Worm (Caenorhabditis elegans) whole organism, L3 larva: Measurements from ENCODE around the gene tim-1.

ENCODE experiments used
- R02D3.7 ChIP-seq: fragments of 150-350 bp; optimal IDR thresholded peaks from 2 replicates; lab custom pipeline; 2014; ENCODE audit warnings: missing biosample characterization, missing genetic modification characterization
- ama-1 ChIP-seq: fragments of 150-350 bp; optimal IDR thresholded peaks from 2 replicates; lab custom pipeline; 2018
- daf-12 ChIP-seq: fragments of 150-350 bp; optimal IDR thresholded peaks from 2 replicates; lab custom pipeline; 2014; ENCODE audit warnings: missing biosample characterization, missing genetic modification reagents, missing genetic modification characterization
- elt-1 ChIP-seq: fragments of 150-350 bp; optimal IDR thresholded peaks from 2 replicates; lab custom pipeline; 2014; ENCODE audit warnings: missing biosample characterization, missing genetic modification characterization
- fos-1 ChIP-seq: fragments of 150-350 bp; optimal IDR thresholded peaks from 2 replicates; lab custom pipeline; 2014; ENCODE audit warnings: missing biosample characterization, missing genetic modification characterization
- lin-15B ChIP-seq: fragments of 150-350 bp; optimal IDR thresholded peaks from 2 replicates; lab custom pipeline; 2014; ENCODE audit warnings: missing biosample characterization, missing genetic modification characterization
- nhr-12 ChIP-seq: fragments of 150-350 bp; optimal IDR thresholded peaks from 2 replicates; lab custom pipeline; 2014; ENCODE audit warnings: missing biosample characterization, missing genetic modification characterization
- nhr-237 ChIP-seq: fragments of 150-350 bp; optimal IDR thresholded peaks from 2 replicates; lab custom pipeline; 2014; ENCODE audit warnings: missing biosample characterization, missing genetic modification characterization
- nhr-28 ChIP-seq: fragments of 150-350 bp; optimal IDR thresholded peaks from 2 replicates; lab custom pipeline; 2014; ENCODE audit warnings: missing biosample characterization, missing genetic modification characterization
- nhr-76 ChIP-seq: fragments of 150-350 bp; sonication (generic microtip); optimal IDR thresholded peaks from 5 replicates; lab custom pipeline; 2014; ENCODE audit warnings: missing biosample characterization, missing genetic modification characterization
- pqm-1 ChIP-seq: fragments of 150-350 bp; optimal IDR thresholded peaks from 2 replicates; lab custom pipeline; 2017; ENCODE audit warnings: missing biosample characterization, missing genetic modification characterization, inconsistent platforms
- unc-39 ChIP-seq: sonication (generic microtip); optimal IDR thresholded peaks from 4 replicates; lab custom pipeline; 2017; ENCODE audit warnings: missing biosample characterization, missing genetic modification characterization

- TF ChIP-seq nhr-28 (tag; lab: Kevin White, UChicago) = no peak
- TF ChIP-seq ama-1 (lab: Kevin White, UChicago) = no peak
- no peak for TF ChIP-seq daf-12
- no peak for TF ChIP-seq elt-1 (tag; lab: Kevin White, UChicago)
- no peak for TF ChIP-seq R02D3.7 (tag; lab: Kevin White, UChicago)
- TF ChIP-seq fos-1 (tag; lab: Kevin White, UChicago) = no peak
- TF ChIP-seq nhr-12 (tag; lab: Kevin White, UChicago) = no peak
- TF ChIP-seq pqm-1 (tag; lab: Kevin White, UChicago) = no peak
- no peak for TF ChIP-seq nhr-237 (tag; lab: Kevin White, UChicago)
- TF ChIP-seq lin-15B (tag; lab: Kevin White, UChicago) = no peak
- no peak for TF ChIP-seq unc-39 (tag; lab: Kevin White, UChicago)
- TF ChIP-seq nhr-76 = no peak
Observed at ce11 chrIII:12223208-12223607, 26.8 kb downstream of the tim-1 start.
